Worm (Caenorhabditis elegans) whole organism, L3 larva: ENCODE measurements around the gene F13H10.1.

Experiments
- ZK546.5 ChIP-seq: sonication (generic microtip); optimal IDR thresholded peaks from 2 replicates; lab custom pipeline; 2017; ENCODE audit warnings: missing biosample characterization, missing genetic modification characterization
- aly-2 ChIP-seq: fragments of 150-350 bp; optimal IDR thresholded peaks from 2 replicates; lab custom pipeline; 2014; ENCODE audit warnings: missing biosample characterization, missing genetic modification characterization
- ceh-16 ChIP-seq: sonication (generic microtip); optimal IDR thresholded peaks from 2 replicates; lab custom pipeline; 2017; ENCODE audit warnings: missing biosample characterization, missing genetic modification characterization
- ceh-28 ChIP-seq: fragments of 150-350 bp; optimal IDR thresholded peaks from 2 replicates; lab custom pipeline; 2014; ENCODE audit warnings: missing biosample characterization, missing genetic modification reagents, missing genetic modification characterization
- ceh-82 ChIP-seq: fragments of 150-350 bp; optimal IDR thresholded peaks from 2 replicates; lab custom pipeline; 2014; ENCODE audit warnings: missing biosample characterization, missing genetic modification characterization
- ceh-9 ChIP-seq: sonication (generic microtip); optimal IDR thresholded peaks from 2 replicates; lab custom pipeline; 2018; ENCODE audit warnings: missing biosample characterization, missing genetic modification characterization
- egl-27 ChIP-seq: sonication (generic microtip); optimal IDR thresholded peaks from 4 replicates; lab custom pipeline; 2017; ENCODE audit warnings: missing biosample characterization, missing genetic modification reagents, missing genetic modification characterization
- elt-2 ChIP-seq: sonication (generic microtip); optimal IDR thresholded peaks from 2 replicates; lab custom pipeline; 2016; ENCODE audit warnings: missing genetic modification reagents, mild to moderate bottlenecking, missing genetic modification characterization, missing compliant biosample characterization
- elt-3 ChIP-seq, 3 experiments: fragments of 150-350 bp in 1 of 3; sonication (generic microtip) in 2 of 3; optimal IDR thresholded peaks; 2 replicates in 2 of 3; 4 replicates in 1 of 3; lab custom pipeline; 2014 to 2017; ENCODE audit warnings: missing biosample characterization in 3 of 3, missing genetic modification characterization in 3 of 3
- eor-1 ChIP-seq, 2 experiments: fragments of 150-350 bp; optimal IDR thresholded peaks; 2 replicates each; lab custom pipeline; 2014 to 2018; ENCODE audit warnings: missing biosample characterization in 2 of 2, missing genetic modification characterization in 2 of 2
- fkh-10 ChIP-seq: sonication (generic microtip); optimal IDR thresholded peaks from 2 replicates; lab custom pipeline; 2017; ENCODE audit warnings: missing biosample characterization, missing genetic modification reagents, missing genetic modification characterization
- fkh-2 ChIP-seq: fragments of 150-350 bp; optimal IDR thresholded peaks from 2 replicates; lab custom pipeline; 2014; ENCODE audit warnings: missing biosample characterization, missing genetic modification reagents, missing genetic modification characterization
- hmg-11 ChIP-seq: sonication (generic microtip); optimal IDR thresholded peaks from 2 replicates; lab custom pipeline; 2016; ENCODE audit warnings: missing genetic modification characterization, missing compliant biosample characterization
- jun-1 ChIP-seq: fragments of 150-350 bp; optimal IDR thresholded peaks from 2 replicates; lab custom pipeline; 2014; ENCODE audit warnings: missing biosample characterization, missing genetic modification reagents, missing genetic modification characterization
- lsy-12 ChIP-seq: sonication (generic microtip); optimal IDR thresholded peaks from 2 replicates; lab custom pipeline; 2016; ENCODE audit warnings: mild to moderate bottlenecking, missing genetic modification characterization, missing compliant biosample characterization
- mdl-1 ChIP-seq: fragments of 150-350 bp; optimal IDR thresholded peaks from 2 replicates; lab custom pipeline; 2014; ENCODE audit warnings: missing biosample characterization, missing genetic modification characterization
- nfya-1 ChIP-seq: sonication (generic microtip); optimal IDR thresholded peaks from 2 replicates; lab custom pipeline; 2017; ENCODE audit warnings: missing genetic modification characterization, mild to moderate bottlenecking, missing compliant biosample characterization, antibody characterized with exemption, moderate library complexity; ENCODE audit not compliant: insufficient read depth
- nhr-12 ChIP-seq: fragments of 150-350 bp; optimal IDR thresholded peaks from 2 replicates; lab custom pipeline; 2014; ENCODE audit warnings: missing biosample characterization, missing genetic modification characterization
- nhr-23 ChIP-seq: fragments of 150-350 bp; optimal IDR thresholded peaks from 2 replicates; lab custom pipeline; 2014; ENCODE audit warnings: missing biosample characterization, missing genetic modification reagents, missing genetic modification characterization
- nhr-237 ChIP-seq: fragments of 150-350 bp; optimal IDR thresholded peaks from 2 replicates; lab custom pipeline; 2014; ENCODE audit warnings: missing biosample characterization, missing genetic modification characterization
- nhr-25 ChIP-seq: sonication (generic microtip); optimal IDR thresholded peaks from 2 replicates; lab custom pipeline; 2017; ENCODE audit warnings: missing biosample characterization, missing genetic modification characterization
- nhr-43 ChIP-seq: sonication (generic microtip); optimal IDR thresholded peaks from 2 replicates; lab custom pipeline; 2016; ENCODE audit warnings: mild to moderate bottlenecking, missing genetic modification characterization, missing compliant biosample characterization; ENCODE audit not compliant: poor library complexity, severe bottlenecking
- nhr-67 ChIP-seq: fragments of 150-350 bp; optimal IDR thresholded peaks from 2 replicates; lab custom pipeline; 2014; ENCODE audit warnings: missing biosample characterization, missing genetic modification characterization
- nhr-77 ChIP-seq: fragments of 150-350 bp; optimal IDR thresholded peaks from 2 replicates; lab custom pipeline; 2014; ENCODE audit warnings: missing biosample characterization, missing genetic modification characterization
- pha-4 ChIP-seq: fragments of 150-350 bp; optimal IDR thresholded peaks from 2 replicates; lab custom pipeline; 2014; ENCODE audit warnings: missing biosample characterization, missing genetic modification reagents, missing genetic modification characterization
- pqm-1 ChIP-seq: fragments of 150-350 bp; optimal IDR thresholded peaks from 2 replicates; lab custom pipeline; 2017; ENCODE audit warnings: missing biosample characterization, missing genetic modification characterization, inconsistent platforms
- skn-1 ChIP-seq: fragments of 150-350 bp; optimal IDR thresholded peaks from 2 replicates; lab custom pipeline; 2014; ENCODE audit warnings: missing biosample characterization, missing genetic modification characterization
- snpc-4 ChIP-seq: fragments of 150-350 bp; optimal IDR thresholded peaks from 2 replicates; lab custom pipeline; 2014; ENCODE audit warnings: missing biosample characterization, missing genetic modification characterization
- tbx-2 ChIP-seq: sonication (generic microtip); optimal IDR thresholded peaks from 2 replicates; lab custom pipeline; 2016; ENCODE audit warnings: mild to moderate bottlenecking, missing genetic modification characterization, missing compliant biosample characterization
- unc-39 ChIP-seq: sonication (generic microtip); optimal IDR thresholded peaks from 4 replicates; lab custom pipeline; 2017; ENCODE audit warnings: missing biosample characterization, missing genetic modification characterization
- unc-62 ChIP-seq: fragments of 150-350 bp; sonication (generic microtip); optimal IDR thresholded peaks from 4 replicates; lab custom pipeline; 2014; ENCODE audit warnings: missing biosample characterization, missing genetic modification reagents, missing genetic modification characterization
- zag-1 ChIP-seq: fragments of 150-350 bp; optimal IDR thresholded peaks from 2 replicates; lab custom pipeline; 2014; ENCODE audit warnings: missing biosample characterization, missing genetic modification characterization

Gene F13H10.1

DNA sequence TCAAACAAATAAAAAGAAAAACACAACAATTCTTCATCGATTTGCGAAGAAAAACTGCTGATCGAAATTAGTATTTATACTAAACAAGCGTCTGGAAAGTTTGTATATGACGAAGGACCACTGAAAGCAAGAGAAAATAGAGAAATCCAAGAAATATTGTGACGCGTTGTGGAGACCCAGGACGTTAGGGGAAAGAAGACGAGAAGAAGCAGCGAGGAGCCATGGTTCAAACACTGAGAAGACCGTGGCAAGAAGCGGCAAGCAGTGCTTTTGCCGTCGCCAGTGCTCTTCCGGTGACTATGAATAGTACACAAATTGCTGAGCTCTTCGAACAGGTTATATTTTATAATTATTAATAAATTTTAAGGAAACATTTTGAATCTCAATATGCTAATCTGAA is 34.3 kb downstream of the F13H10.1 start:
- TF ChIP-seq pha-4, result peak; percentile 20
- TF ChIP-seq egl-27 (tag; lab: Kevin White, UChicago), result no peak
- TF ChIP-seq ZK546.5, result no peak
- peak; percentile 50 for TF ChIP-seq snpc-4 (tag; lab: Kevin White, UChicago)
- TF ChIP-seq ceh-9, result no peak
- peak; percentile 28 for TF ChIP-seq nfya-1
- no peak for TF ChIP-seq tbx-2 (tag; lab: Kevin White, UChicago)
- TF ChIP-seq hmg-11 (tag; lab: Kevin White, UChicago), result peak; percentile 55

DNA sequence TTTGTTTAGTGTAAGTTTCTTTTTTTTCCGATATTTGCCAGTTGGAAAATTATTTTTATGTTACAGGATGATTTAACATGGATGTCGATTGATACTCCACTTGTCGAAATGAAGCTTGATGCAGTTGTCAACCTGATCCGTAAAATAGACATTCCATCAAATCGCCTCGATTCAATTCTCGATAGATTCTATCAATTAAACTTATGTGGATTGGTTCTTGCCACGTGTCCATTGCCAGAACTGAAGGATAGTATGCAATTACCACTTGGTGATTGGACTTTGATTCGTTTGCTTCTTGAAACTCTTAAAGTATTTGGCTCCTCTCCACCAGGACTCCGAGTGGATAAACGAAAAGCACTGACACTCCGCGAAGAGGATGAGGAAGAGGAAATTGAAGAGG is 40.0 kb downstream of the F13H10.1 start:
- no peak for TF ChIP-seq fkh-10
- no peak for TF ChIP-seq hmg-11 (tag; lab: Kevin White, UChicago)
- TF ChIP-seq nhr-77, result no peak
- TF ChIP-seq ceh-16 (tag; lab: Kevin White, UChicago), result no peak

DNA sequence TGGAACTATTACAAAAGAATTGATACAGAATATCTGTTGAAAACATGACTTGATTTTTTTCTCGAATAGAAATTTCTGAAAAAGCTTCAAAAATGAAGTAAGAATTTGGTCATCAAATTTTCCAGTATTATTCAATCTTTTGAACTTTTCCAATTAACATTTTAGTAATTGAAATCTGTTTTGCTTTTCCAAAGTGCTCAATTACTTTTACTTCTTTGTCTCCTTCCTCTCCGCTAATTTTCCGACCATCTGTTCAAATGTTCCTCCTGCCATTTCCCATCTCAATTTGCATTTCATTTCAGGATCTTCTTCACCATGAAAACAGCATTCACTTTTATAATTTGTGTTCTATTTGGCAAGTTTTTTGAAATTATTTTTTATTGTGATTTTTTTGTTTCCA is 44.5 kb downstream of the F13H10.1 start, which contains the start of gene F36H1.11:
Gene F36H1.11 (plus strand): TSS at position 301 of the 400 bp plus-strand sequence.
- TF ChIP-seq skn-1 (no peak), elt-2 (no peak), nhr-237 (tag; lab: Kevin White, UChicago) (no peak), mdl-1 (tag; lab: Kevin White, UChicago) (no peak), snpc-4 (tag; lab: Kevin White, UChicago) (no peak), elt-3 (tag; optimal IDR thresholded peaks at IDR 0.05; lab: Kevin White, UChicago) (no peak), lsy-12 (tag; lab: Kevin White, UChicago) (no peak), nhr-12 (tag; lab: Kevin White, UChicago) (no peak), fkh-2 (tag; lab: Kevin White, UChicago) (no peak), nhr-67 (no peak), ceh-16 (tag; lab: Kevin White, UChicago) (no peak), ceh-82 (tag; lab: Kevin White, UChicago) (no peak), unc-39 (tag; lab: Kevin White, UChicago) (no peak), jun-1 (tag; lab: Kevin White, UChicago) (no peak), ceh-9 (no peak), unc-62 (no peak), hmg-11 (tag; lab: Kevin White, UChicago) (no peak)

DNA sequence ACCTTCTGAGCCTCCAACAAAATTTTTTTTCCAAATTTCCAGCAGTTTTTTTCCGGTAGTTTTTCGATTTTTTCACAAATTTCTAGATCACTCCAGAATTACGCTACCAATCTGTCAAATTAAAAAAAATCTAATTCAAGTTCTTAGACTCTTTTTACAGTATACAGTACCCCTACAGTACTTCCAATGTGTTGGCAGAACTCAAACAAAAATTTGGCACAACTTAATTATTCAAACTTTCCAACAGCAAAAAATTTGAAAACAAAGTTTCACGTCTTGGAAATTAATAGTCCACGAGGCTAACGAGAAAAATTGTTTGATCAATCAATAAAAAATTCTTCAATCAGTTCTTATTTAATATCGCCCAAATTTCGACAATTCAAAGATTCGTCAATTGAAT is 45.4 kb downstream of the F13H10.1 start, which contains the start of gene F36H1.3:
Gene F36H1.3 (plus strand): TSS at position 323 of the 400 bp plus-strand sequence.
- TF ChIP-seq nhr-23 (tag; lab: Kevin White, UChicago) (no peak), unc-62 (no peak), nhr-25 (tag; lab: Kevin White, UChicago) (no peak), tbx-2 (tag; lab: Kevin White, UChicago) (no peak), zag-1 (tag; lab: Kevin White, UChicago) (no peak), skn-1 (no peak), nhr-43 (no peak), egl-27 (tag; lab: Kevin White, UChicago) (no peak), aly-2 (tag; lab: Kevin White, UChicago) (no peak), pha-4 (no peak), elt-3 (tag; optimal IDR thresholded peaks at IDR 0.05; lab: Kevin White, UChicago) (no peak), nhr-67 (no peak), hmg-11 (tag; lab: Kevin White, UChicago) (no peak), eor-1 (tag; optimal IDR thresholded peaks at IDR 0.05; lab: Kevin White, UChicago) (no peak), nhr-12 (tag; lab: Kevin White, UChicago) (no peak), ceh-9 (no peak), unc-39 (tag; lab: Kevin White, UChicago) (no peak), ceh-28 (tag; lab: Kevin White, UChicago) (no peak), pqm-1 (no peak), mdl-1 (tag; lab: Kevin White, UChicago) (no peak)

DNA sequence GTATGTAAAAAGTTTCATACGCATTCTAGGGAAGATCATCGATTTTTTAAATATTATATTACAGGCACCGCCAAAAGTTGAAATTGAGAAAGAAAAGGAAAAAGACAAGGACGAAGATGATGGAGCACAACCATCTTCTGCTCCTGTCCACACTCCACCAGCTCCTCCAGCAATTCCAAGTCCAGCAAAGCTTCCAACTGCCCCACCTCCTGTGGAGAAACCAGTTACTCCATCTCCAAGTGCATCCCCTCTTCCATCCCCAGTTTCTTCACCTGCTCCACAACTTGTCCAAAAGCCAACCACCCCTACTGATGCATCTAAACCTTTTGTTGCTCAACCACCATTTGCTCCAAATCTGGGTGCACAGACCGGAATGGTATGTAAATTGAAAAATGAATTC is 47.6 kb downstream of the F13H10.1 start:
- TF ChIP-seq snpc-4 (tag; lab: Kevin White, UChicago), result no peak
- TF ChIP-seq nfya-1, result no peak
- TF ChIP-seq hmg-11 (tag; lab: Kevin White, UChicago), result no peak
- no peak for TF ChIP-seq tbx-2 (tag; lab: Kevin White, UChicago)
- TF ChIP-seq ceh-9, result no peak
- TF ChIP-seq nhr-25 (tag; lab: Kevin White, UChicago), result no peak
- no peak for TF ChIP-seq ceh-28 (tag; lab: Kevin White, UChicago)
- TF ChIP-seq nhr-23 (tag; lab: Kevin White, UChicago), result no peak
- TF ChIP-seq ZK546.5, result no peak
- TF ChIP-seq skn-1, result no peak
